Worm (Caenorhabditis elegans): Measurements from ENCODE around the gene pezo-1.
A peak's percentile ranks its signal among the peaks of the same experiment; 100 is the strongest.

Gene pezo-1

ce11 chrIV:9323989-9324506 lies 42.3 kb downstream of the pezo-1 start, which contains the start of the genes nspg-11 and F49C12.15:
nspg-11 (minus strand) TSS chrIV:9324089.
F49C12.15 (plus strand) TSS chrIV:9324456.
- TF ChIP-seq snpc-4 (tag; optimal IDR thresholded peaks at IDR 0.05) = no peak
- TF ChIP-seq nhr-6 (tag; optimal IDR thresholded peaks at IDR 0.05) = no peak
- no peak for TF ChIP-seq Y55F3AM.14 (GFP tag; optimal IDR thresholded peaks at IDR 0.05)
- no peak for TF ChIP-seq nhr-12 (tag; optimal IDR thresholded peaks at IDR 0.05)
- no peak for TF ChIP-seq unc-55 (GFP tag; optimal IDR thresholded peaks at IDR 0.05)
- no peak for TF ChIP-seq nhr-10 (tag; optimal IDR thresholded peaks at IDR 0.05)
- no peak for TF ChIP-seq ama-1 (optimal IDR thresholded peaks at IDR 0.05)
- no peak for TF ChIP-seq nhr-21 (tag; optimal IDR thresholded peaks at IDR 0.05)
- no peak for TF ChIP-seq nhr-23 (tag; optimal IDR thresholded peaks at IDR 0.05)
- no peak for TF ChIP-seq dmd-4 (tag; optimal IDR thresholded peaks at IDR 0.05)

DNA sequence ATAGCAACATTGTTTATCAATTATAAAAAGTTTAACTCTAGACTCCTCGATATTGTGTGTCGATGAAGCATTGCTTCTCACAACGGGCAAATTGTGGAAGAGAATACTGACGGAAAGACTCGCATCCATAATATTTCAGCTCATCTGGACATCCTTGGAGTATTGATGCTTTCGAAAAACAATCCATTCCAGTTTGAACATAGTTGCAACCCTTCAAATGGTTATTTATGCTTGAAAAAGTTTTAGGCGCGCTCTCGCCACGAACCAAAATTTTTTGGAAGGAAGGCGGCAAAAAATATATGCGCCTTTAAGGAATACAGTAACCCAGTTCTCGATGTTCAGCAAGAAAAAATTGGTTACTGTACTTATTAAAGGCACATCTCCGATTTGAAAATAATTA lies 43.8 kb downstream of the pezo-1 start:
- TF ChIP-seq ama-1 (optimal IDR thresholded peaks at IDR 0.05) (peak; percentile 16), ztf-1 (GFP tag; conservative IDR thresholded peaks at IDR 0.05) (no peak), fos-1 (tag; optimal IDR thresholded peaks at IDR 0.05) (no peak), ztf-4 (tag; optimal IDR thresholded peaks at IDR 0.05) (no peak), crh-2 (tag; optimal IDR thresholded peaks at IDR 0.05) (peak; percentile 25), Y55F3AM.14 (GFP tag; optimal IDR thresholded peaks at IDR 0.05) (no peak), sma-3 (GFP tag; optimal IDR thresholded peaks at IDR 0.05) (peak; percentile 25), sma-9 (GFP tag; optimal IDR thresholded peaks at IDR 0.05) (peak; percentile 37), sma-9 (tag; optimal IDR thresholded peaks at IDR 0.05) (no peak), C34F6.9 (tag; optimal IDR thresholded peaks at IDR 0.05) (no peak), mdl-1 (tag; optimal IDR thresholded peaks at IDR 0.05) (no peak), unc-55 (GFP tag; optimal IDR thresholded peaks at IDR 0.05) (no peak)

DNA sequence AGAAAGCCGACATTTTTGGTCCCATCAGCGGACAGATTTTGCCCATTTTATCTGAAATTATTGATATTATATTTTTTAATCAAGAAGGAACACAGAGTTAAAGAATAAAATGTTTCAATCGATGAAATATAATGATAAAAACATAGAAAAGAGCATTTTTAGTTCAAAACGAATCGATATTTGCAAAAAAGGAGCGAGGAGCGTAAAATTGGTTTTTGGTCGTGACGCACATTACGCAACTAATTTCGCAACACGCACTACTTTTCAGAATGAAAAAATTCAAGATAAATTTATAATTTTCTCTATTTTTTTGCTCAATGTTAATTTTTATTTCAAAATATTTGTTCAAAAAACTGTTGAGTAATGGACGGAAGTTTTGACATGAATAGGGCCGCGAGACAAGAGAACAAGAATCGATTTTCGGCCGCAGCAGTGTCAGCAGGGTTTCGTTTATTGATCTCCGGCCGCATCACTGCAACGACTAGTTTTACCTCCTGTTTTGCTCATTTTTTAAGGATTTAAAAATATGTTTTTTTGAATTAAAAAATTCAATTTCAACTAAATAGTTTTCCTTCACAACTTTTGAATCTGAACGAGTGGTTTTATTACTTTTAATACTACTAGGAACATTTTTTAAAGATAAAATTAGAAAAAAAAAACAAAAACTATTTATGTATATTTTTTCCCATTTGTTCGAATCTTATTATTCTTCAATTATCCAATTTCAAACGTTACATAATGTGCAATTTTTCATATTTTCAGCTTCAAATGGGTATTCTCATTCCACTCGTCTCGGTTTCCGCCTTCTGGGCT lies 45.1 kb downstream of the pezo-1 start, which contains the start of the genes F49C12.12 and vha-17:
Gene F49C12.12, minus strand, starts transcription at position 51 of the 813 bp plus-strand sequence.
Gene vha-17, plus strand, starts transcription at position 763 of the 813 bp plus-strand sequence.
- TF ChIP-seq fos-1 (tag; optimal IDR thresholded peaks at IDR 0.05) (peak; percentile 67), crh-2 (tag; optimal IDR thresholded peaks at IDR 0.05) (peak; percentile 17), gmeb-1 (tag; optimal IDR thresholded peaks at IDR 0.05) (peak; percentile 7), C34F6.9 (tag; optimal IDR thresholded peaks at IDR 0.05) (peak; percentile 70), unc-55 (GFP tag; optimal IDR thresholded peaks at IDR 0.05) (peak; percentile 59), lsy-2 (tag; optimal IDR thresholded peaks at IDR 0.05) (peak in 1 of 2 experiments; percentile 56), lin-39 (tag; optimal IDR thresholded peaks at IDR 0.05) (no peak), ceh-82 (tag; optimal IDR thresholded peaks at IDR 0.05) (no peak)

DNA sequence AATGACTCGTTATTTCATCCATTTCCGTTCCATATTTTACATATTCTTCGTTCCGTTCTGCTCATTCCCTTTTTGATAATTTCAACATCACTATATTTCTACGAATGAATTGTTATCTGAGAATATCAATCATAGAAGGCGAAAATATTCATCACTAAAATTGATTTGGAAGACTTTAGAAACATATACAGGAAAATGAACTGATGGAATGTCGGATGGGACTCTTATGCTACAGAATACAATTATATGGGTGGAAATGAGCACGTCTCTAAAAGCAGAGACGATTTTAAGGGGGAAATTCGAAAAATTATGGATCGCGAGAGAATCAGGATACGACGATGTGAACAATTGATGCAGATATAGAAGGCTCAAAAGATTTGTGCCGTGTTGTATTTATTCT lies 46.3 kb downstream of the pezo-1 start:
- TF ChIP-seq ztf-4 (tag; optimal IDR thresholded peaks at IDR 0.05) (no peak), ztf-1 (GFP tag; conservative IDR thresholded peaks at IDR 0.05) (no peak), mbf-1 (tag; optimal IDR thresholded peaks at IDR 0.05) (no peak), ceh-16 (tag; optimal IDR thresholded peaks at IDR 0.05) (no peak), nhr-77 (tag; optimal IDR thresholded peaks at IDR 0.05) (no peak), blmp-1 (tag; optimal IDR thresholded peaks at IDR 0.05; ENCODE audit: insufficient read depth) (no peak), nhr-129 (tag; optimal IDR thresholded peaks at IDR 0.05) (no peak), R02D3.7 (tag; optimal IDR thresholded peaks at IDR 0.05) (no peak)

DNA sequence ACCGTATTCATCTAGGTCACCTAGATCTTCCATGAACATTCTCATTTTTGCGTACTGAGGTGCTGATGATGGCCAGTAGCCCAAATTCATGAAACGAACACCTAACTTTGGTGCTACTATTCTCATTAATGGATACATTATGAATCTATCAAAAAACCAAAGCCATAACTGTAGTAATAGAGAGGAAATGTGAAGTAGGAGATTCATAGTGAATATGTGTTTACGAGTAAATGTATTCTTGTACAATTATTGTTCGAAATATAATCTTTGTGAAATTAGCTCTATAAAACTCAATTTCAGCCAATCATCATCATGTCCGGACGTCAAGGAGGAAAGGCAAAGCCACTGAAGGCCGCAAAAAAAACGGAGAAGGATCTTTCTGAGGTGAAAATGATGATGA lies 47.2 kb downstream of the pezo-1 start, which contains the start of the genes F49C12.11 and nemt-1:
Gene F49C12.11, plus strand, starts transcription at position 301 of the 400 bp plus-strand sequence.
Gene nemt-1, minus strand, starts transcription at position 360 of the 400 bp plus-strand sequence.
- TF ChIP-seq sma-9 (GFP tag; optimal IDR thresholded peaks at IDR 0.05) (no peak), sma-9 (tag; optimal IDR thresholded peaks at IDR 0.05) (no peak), elt-3 (tag; optimal IDR thresholded peaks at IDR 0.05) (no peak), mdl-1 (tag; optimal IDR thresholded peaks at IDR 0.05) (no peak), nhr-6 (tag; optimal IDR thresholded peaks at IDR 0.05) (no peak), nhr-23 (tag; optimal IDR thresholded peaks at IDR 0.05) (no peak), lin-11 (tag; optimal IDR thresholded peaks at IDR 0.05) (no peak), nhr-10 (tag; optimal IDR thresholded peaks at IDR 0.05) (no peak)

All from whole organism, L2 larva.